Worm (Caenorhabditis elegans) whole organism, L4 larva: ENCODE results near the gene gst-35.

Experiments used
- F37D6.2 ChIP-seq: sonication (generic microtip); optimal IDR thresholded peaks from 2 replicates; lab custom pipeline; 2016; ENCODE audit warnings: mild to moderate bottlenecking, missing genetic modification characterization, missing compliant biosample characterization
- F49E8.2 ChIP-seq: sonication (generic microtip); optimal IDR thresholded peaks from 2 replicates; lab custom pipeline; 2016; ENCODE audit warnings: missing compliant biosample characterization, mild to moderate bottlenecking, missing genetic modification characterization, borderline replicate concordance
- R02D3.7 ChIP-seq: fragments of 150-350 bp; sonication (generic microtip); optimal IDR thresholded peaks from 3 replicates; lab custom pipeline; 2014; ENCODE audit warnings: missing biosample characterization, missing genetic modification characterization
- Y48G9A.11 ChIP-seq: fragments of 200-800 bp; sonication (Bioruptor generic); IDR thresholded peaks from 2 replicates; pipeline ENCODE4 v1.3.6; 2022; ENCODE audit warnings: missing genetic modification reagents, missing genetic modification characterization, missing compliant biosample characterization
- Y5F2A.4 ChIP-seq: fragments of 200-800 bp; sonication (Bioruptor generic); optimal IDR thresholded peaks from 2 replicates; lab custom pipeline; 2018; ENCODE audit warnings: mild to moderate bottlenecking, missing genetic modification characterization, missing compliant biosample characterization
- ZK337.2 ChIP-seq: fragments of 200-800 bp; sonication (Bioruptor generic); IDR thresholded peaks from 2 replicates; pipeline ENCODE4 v1.3.6; 2022; ENCODE audit warnings: missing genetic modification reagents, missing genetic modification characterization, missing compliant biosample characterization
- ZK546.5 ChIP-seq, 2 experiments: sonication (generic microtip); optimal IDR thresholded peaks; 2 replicates each; lab custom pipeline; 2017; ENCODE audit warnings: missing biosample characterization in 2 of 2, missing genetic modification characterization in 2 of 2
- aly-2 ChIP-seq: sonication (generic microtip); optimal IDR thresholded peaks from 2 replicates; lab custom pipeline; 2018; ENCODE audit warnings: missing biosample characterization, missing genetic modification characterization
- ceh-20 ChIP-seq: fragments of 200-800 bp; sonication (Bioruptor generic); IDR thresholded peaks from 2 replicates; pipeline ENCODE4 v1.3.6; 2022; ENCODE audit warnings: missing genetic modification reagents, missing genetic modification characterization, missing compliant biosample characterization
- ceh-28 ChIP-seq: fragments of 150-350 bp; optimal IDR thresholded peaks from 2 replicates; lab custom pipeline; 2014; ENCODE audit warnings: missing biosample characterization, missing genetic modification reagents, missing genetic modification characterization
- ceh-62 ChIP-seq: sonication (generic microtip); optimal IDR thresholded peaks from 2 replicates; lab custom pipeline; 2017; ENCODE audit warnings: missing biosample characterization, missing genetic modification characterization
- ctbp-1 ChIP-seq: fragments of 200-800 bp; sonication (Bioruptor generic); IDR thresholded peaks from 2 replicates; pipeline ENCODE4 v1.3.6; 2022; ENCODE audit warnings: missing genetic modification reagents, missing genetic modification characterization, missing compliant biosample characterization
- daf-16 ChIP-seq, 3 experiments: sonication (generic microtip); optimal IDR thresholded peaks; 2 replicates each; lab custom pipeline; 2016 to 2017; ENCODE audit warnings: missing genetic modification characterization in 3 of 3, missing genetic modification reagents in 3 of 3, mild to moderate bottlenecking in 2 of 3, missing compliant biosample characterization in 2 of 3, missing biosample characterization in 1 of 3, moderate library complexity in 1 of 3
- daf-19 ChIP-seq: fragments of 200-800 bp; sonication (Bioruptor generic); conservative IDR thresholded peaks from 2 replicates; pipeline ENCODE4 v1.3.6; 2022; ENCODE audit warnings: missing genetic modification characterization, missing compliant biosample characterization
- dmd-6 ChIP-seq: fragments of 200-800 bp; sonication (Bioruptor generic); IDR thresholded peaks from 2 replicates; pipeline ENCODE4 v1.3.6; 2022; ENCODE audit warnings: missing genetic modification reagents, missing genetic modification characterization, missing compliant biosample characterization
- dmd-8 ChIP-seq: fragments of 200-800 bp; sonication (Bioruptor generic); IDR thresholded peaks from 2 replicates; pipeline ENCODE4 v1.3.6; 2022; ENCODE audit warnings: missing genetic modification characterization, missing compliant biosample characterization
- fkh-10 ChIP-seq: fragments of 150-350 bp; optimal IDR thresholded peaks from 2 replicates; lab custom pipeline; 2014; ENCODE audit warnings: missing biosample characterization, missing genetic modification reagents, missing genetic modification characterization
- hlh-30 ChIP-seq: sonication (generic microtip); optimal IDR thresholded peaks from 2 replicates; lab custom pipeline; 2017; ENCODE audit warnings: antibody characterized with exemption, mild to moderate bottlenecking, missing genetic modification characterization, missing compliant biosample characterization; ENCODE audit not compliant: insufficient read depth
- jun-1 ChIP-seq: fragments of 150-350 bp; optimal IDR thresholded peaks from 2 replicates; lab custom pipeline; 2014; ENCODE audit warnings: missing biosample characterization, missing genetic modification reagents, missing genetic modification characterization
- lin-29 ChIP-seq: fragments of 200-800 bp; sonication (Bioruptor generic); IDR thresholded peaks from 2 replicates; pipeline ENCODE4 v1.3.6; 2022; ENCODE audit warnings: missing genetic modification reagents, missing genetic modification characterization, missing compliant biosample characterization
- madf-9 ChIP-seq: fragments of 200-800 bp; sonication (Bioruptor generic); conservative IDR thresholded peaks from 2 replicates; pipeline ENCODE4 v1.3.6; 2022; ENCODE audit warnings: missing genetic modification reagents, missing genetic modification characterization, missing compliant biosample characterization
- mdt-29 ChIP-seq: fragments of 200-800 bp; sonication (Bioruptor generic); IDR thresholded peaks from 2 replicates; pipeline ENCODE4 v1.3.6; 2022; ENCODE audit warnings: missing genetic modification reagents, missing genetic modification characterization, missing compliant biosample characterization
- mes-2 ChIP-seq: sonication (generic microtip); optimal IDR thresholded peaks from 2 replicates; lab custom pipeline; 2016; ENCODE audit warnings: missing genotype, mild to moderate bottlenecking, missing genetic modification characterization, missing compliant biosample characterization; ENCODE audit not compliant: poor library complexity, severe bottlenecking
- nhr-102 ChIP-seq: sonication (generic microtip); optimal IDR thresholded peaks from 2 replicates; lab custom pipeline; 2016; ENCODE audit warnings: mild to moderate bottlenecking, missing genetic modification characterization, moderate library complexity, missing compliant biosample characterization
- nhr-41 ChIP-seq: fragments of 200-800 bp; sonication (Bioruptor generic); IDR thresholded peaks from 2 replicates; pipeline ENCODE4 v1.3.6; 2022; ENCODE audit warnings: missing genetic modification reagents, missing genetic modification characterization, missing compliant biosample characterization
- nhr-48 ChIP-seq: sonication (generic microtip); optimal IDR thresholded peaks from 2 replicates; lab custom pipeline; 2016; ENCODE audit warnings: mild to moderate bottlenecking, missing genetic modification characterization, missing compliant biosample characterization
- pha-4 ChIP-seq, 2 experiments: fragments of 150-350 bp in 1 of 2; fragments of 200-800 bp in 1 of 2; sonication (Bioruptor generic) in 1 of 2; IDR thresholded peaks in 1 of 2; optimal IDR thresholded peaks in 1 of 2; 2 replicates each; pipeline versions ENCODE4 v1.3.6 to Lab custom; 2014 to 2022; ENCODE audit warnings: missing genetic modification characterization in 2 of 2, missing genetic modification reagents in 2 of 2, missing biosample characterization in 1 of 2, missing compliant biosample characterization in 1 of 2
- pqm-1 ChIP-seq: sonication (generic microtip); optimal IDR thresholded peaks from 2 replicates; lab custom pipeline; 2017; ENCODE audit warnings: missing biosample characterization, missing genetic modification characterization
- rbr-2 ChIP-seq: sonication (generic microtip); optimal IDR thresholded peaks from 2 replicates; lab custom pipeline; 2016; ENCODE audit warnings: missing genotype, missing genetic modification characterization, missing compliant biosample characterization
- saeg-2 ChIP-seq: fragments of 200-800 bp; sonication (Bioruptor generic); IDR thresholded peaks from 2 replicates; pipeline ENCODE4 v1.3.6; 2022; ENCODE audit warnings: missing genetic modification reagents, missing genetic modification characterization, missing compliant biosample characterization
- sdz-12 ChIP-seq: fragments of 200-800 bp; sonication (Bioruptor generic); optimal IDR thresholded peaks from 2 replicates; lab custom pipeline; 2018; ENCODE audit warnings: mild to moderate bottlenecking, missing genetic modification characterization, missing compliant biosample characterization
- skn-1 ChIP-seq: fragments of 150-350 bp; optimal IDR thresholded peaks from 2 replicates; lab custom pipeline; 2014; ENCODE audit warnings: missing biosample characterization, missing genetic modification characterization
- snpc-4 ChIP-seq: fragments of 150-350 bp; optimal IDR thresholded peaks from 2 replicates; lab custom pipeline; 2014; ENCODE audit warnings: missing biosample characterization, missing genetic modification characterization
- unc-130 ChIP-seq: sonication (generic microtip); optimal IDR thresholded peaks from 2 replicates; lab custom pipeline; 2016; ENCODE audit warnings: missing genetic modification reagents, missing genetic modification characterization, missing compliant biosample characterization
- zag-1 ChIP-seq: fragments of 150-350 bp; optimal IDR thresholded peaks from 2 replicates; lab custom pipeline; 2014; ENCODE audit warnings: missing biosample characterization, missing genetic modification characterization
- zfp-2 ChIP-seq: sonication (generic microtip); optimal IDR thresholded peaks from 2 replicates; lab custom pipeline; 2016; ENCODE audit warnings: mild to moderate bottlenecking, missing genetic modification characterization, missing compliant biosample characterization
- zip-11 ChIP-seq: fragments of 200-800 bp; sonication (Bioruptor generic); IDR thresholded peaks from 2 replicates; pipeline ENCODE4 v1.3.6; 2022; ENCODE audit warnings: missing genetic modification characterization, missing compliant biosample characterization

The gst-35 gene

ce11 chrII:15183139-15183538 lies 2.0 kb downstream of the gst-35 start, which contains the start of gene gst-34:
Gene gst-34 (minus strand): TSS chrII:15183239.
- no peak for TF ChIP-seq ceh-62 (tag; lab: Kevin White, UChicago)
- TF ChIP-seq madf-9 (GFP tag; lab: Robert Waterston, UW): no peak
- TF ChIP-seq lin-29: no peak
- no peak for TF ChIP-seq F49E8.2 (tag; lab: Kevin White, UChicago)
- no peak for TF ChIP-seq nhr-48 (tag; lab: Kevin White, UChicago)
- no peak for TF ChIP-seq ctbp-1 (GFP tag; lab: Robert Waterston, UW)
- no peak for TF ChIP-seq mes-2 (tag; lab: Kevin White, UChicago)
- TF ChIP-seq zfp-2 (tag; lab: Kevin White, UChicago): no peak

- TF ChIP-seq nhr-102 (tag; lab: Kevin White, UChicago) (no peak), fkh-10 (GFP tag; lab: Kevin White, UChicago) (no peak), ZK337.2 (GFP tag; lab: Robert Waterston, UW) (no peak), snpc-4 (tag; lab: Kevin White, UChicago) (no peak), zag-1 (no peak), skn-1 (no peak), zip-11 (GFP tag; lab: Robert Waterston, UW) (no peak), Y5F2A.4 (no peak), dmd-6 (GFP tag; lab: Robert Waterston, UW) (no peak), hlh-30 (tag; lab: Kevin White, UChicago) (no peak), pha-4 (GFP tag; IDR thresholded peaks at IDR 0.05; lab: Robert Waterston, UW) (no peak), pha-4 (tag; optimal IDR thresholded peaks at IDR 0.05; lab: Kevin White, UChicago) (no peak), unc-130 (GFP tag; lab: Kevin White, UChicago) (no peak), nhr-48 (tag; lab: Kevin White, UChicago) (no peak), F37D6.2 (no peak), ceh-20 (GFP tag; lab: Robert Waterston, UW) (no peak), pqm-1 (tag; lab: Kevin White, UChicago) (no peak), daf-19 (GFP tag; lab: Robert Waterston, UW) (no peak)
Observed at ce11 chrII:15178494-15178893, 6.7 kb downstream of the gst-35 start, which contains the start of gene gst-32. Gene gst-32 (minus strand): TSS chrII:15178594.

- TF ChIP-seq zfp-2 (tag; lab: Kevin White, UChicago) (no peak), pha-4 (GFP tag; IDR thresholded peaks at IDR 0.05; lab: Robert Waterston, UW) (no peak), pha-4 (tag; optimal IDR thresholded peaks at IDR 0.05; lab: Kevin White, UChicago) (no peak), dmd-8 (GFP tag; lab: Robert Waterston, UW) (no peak), Y5F2A.4 (no peak), Y48G9A.11 (GFP tag; lab: Robert Waterston, UW) (no peak), rbr-2 (no peak), sdz-12 (GFP tag; lab: Kevin White, UChicago) (no peak), R02D3.7 (no peak), aly-2 (tag; lab: Kevin White, UChicago) (no peak), mdt-29 (GFP tag; lab: Robert Waterston, UW) (no peak), ZK546.5 (tag; optimal IDR thresholded peaks at IDR 0.05; lab: Kevin White, UChicago) (no peak), ceh-28 (no peak), jun-1 (tag; lab: Kevin White, UChicago) (no peak), saeg-2 (GFP tag; lab: Robert Waterston, UW) (no peak), nhr-41 (GFP tag; lab: Robert Waterston, UW) (no peak), daf-16 (GFP tag; optimal IDR thresholded peaks at IDR 0.05; lab: Kevin White, UChicago) (no peak), daf-16 (tag; optimal IDR thresholded peaks at IDR 0.05; lab: Kevin White, UChicago) (no peak), nhr-102 (tag; lab: Kevin White, UChicago) (no peak)
- TF ChIP-seq, all 104 proteins: peak for 0
Observed at ce11 chrII:15175643-15176042, 9.5 kb downstream of the gst-35 start, which contains the start of gene Y53F4B.36. Gene Y53F4B.36 (plus strand): TSS chrII:15175943.
